Worm (Caenorhabditis elegans) whole organism, L2 larva: ENCODE data around the gene ocr-1.

Source experiments
- aly-2 ChIP-seq: fragments of 150-350 bp; optimal IDR thresholded peaks from 2 replicates; lab custom pipeline; 2014; ENCODE audit warnings: missing biosample characterization, missing genetic modification characterization
- ama-1 ChIP-seq: fragments of 150-350 bp; optimal IDR thresholded peaks from 2 replicates; lab custom pipeline; 2018; ENCODE audit warnings: inconsistent platforms
- dmd-4 ChIP-seq: sonication (generic microtip); optimal IDR thresholded peaks from 2 replicates; lab custom pipeline; 2017; ENCODE audit warnings: missing biosample characterization, missing genetic modification characterization
- egl-27 ChIP-seq: sonication (generic microtip); optimal IDR thresholded peaks from 3 replicates; lab custom pipeline; 2017; ENCODE audit warnings: missing biosample characterization, missing genetic modification reagents, missing genetic modification characterization
- lin-13 ChIP-seq: fragments of 150-350 bp; optimal IDR thresholded peaks from 2 replicates; lab custom pipeline; 2014; ENCODE audit warnings: missing biosample characterization, missing genetic modification reagents, missing genetic modification characterization
- lsy-2 ChIP-seq, 2 experiments: fragments of 150-350 bp in 1 of 2; sonication (generic microtip) in 1 of 2; optimal IDR thresholded peaks; 2 replicates each; lab custom pipeline; 2014 to 2017; ENCODE audit warnings: missing biosample characterization in 2 of 2, missing genetic modification characterization in 2 of 2
- nhr-77 ChIP-seq: fragments of 150-350 bp; optimal IDR thresholded peaks from 2 replicates; lab custom pipeline; 2014; ENCODE audit warnings: missing biosample characterization, missing genetic modification characterization
- zag-1 ChIP-seq: fragments of 150-350 bp; optimal IDR thresholded peaks from 2 replicates; lab custom pipeline; 2014; ENCODE audit warnings: missing biosample characterization, missing genetic modification characterization
- ztf-1 ChIP-seq: fragments of 200-800 bp; sonication (Bioruptor generic); conservative IDR thresholded peaks from 2 replicates; pipeline ENCODE4 v1.3.6; 2022; ENCODE audit warnings: missing genetic modification characterization, missing compliant biosample characterization
- ztf-4 ChIP-seq: fragments of 150-350 bp; optimal IDR thresholded peaks from 2 replicates; lab custom pipeline; 2014; ENCODE audit warnings: missing biosample characterization, missing genetic modification characterization

DNA sequence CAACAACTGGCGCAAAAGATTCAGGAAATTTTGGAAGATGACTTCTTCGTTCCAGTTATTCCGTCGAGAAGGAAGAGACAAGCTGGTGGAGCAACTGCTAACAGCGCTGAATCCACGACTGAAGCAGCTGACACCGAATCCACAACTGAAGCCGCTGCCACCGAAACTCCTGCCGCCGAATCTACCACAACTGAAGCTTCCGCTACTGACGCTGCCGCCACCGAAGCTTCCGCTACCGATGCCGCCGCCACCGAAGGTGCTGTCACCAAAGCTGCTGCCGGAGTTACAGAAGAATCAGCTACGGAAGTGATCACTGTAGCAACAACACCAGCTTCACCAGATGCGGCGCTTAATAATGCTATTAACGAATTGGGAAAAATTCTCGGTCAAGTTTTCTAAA lies 30.3 kb downstream of the ocr-1 start:
- TF ChIP-seq nhr-77 (tag; lab: Kevin White, UChicago) (no peak), ztf-4 (tag; lab: Kevin White, UChicago) (no peak), ztf-1 (no peak), lsy-2 (tag; optimal IDR thresholded peaks at IDR 0.05; lab: Kevin White, UChicago) (no peak), dmd-4 (tag; lab: Kevin White, UChicago) (no peak), zag-1 (tag; lab: Kevin White, UChicago) (no peak), aly-2 (tag; lab: Kevin White, UChicago) (no peak), lin-13 (GFP tag; lab: Kevin White, UChicago) (no peak), ama-1 (no peak), egl-27 (no peak)
